Worm (Caenorhabditis elegans): ENCODE data around the gene F08B12.11.

DNA sequence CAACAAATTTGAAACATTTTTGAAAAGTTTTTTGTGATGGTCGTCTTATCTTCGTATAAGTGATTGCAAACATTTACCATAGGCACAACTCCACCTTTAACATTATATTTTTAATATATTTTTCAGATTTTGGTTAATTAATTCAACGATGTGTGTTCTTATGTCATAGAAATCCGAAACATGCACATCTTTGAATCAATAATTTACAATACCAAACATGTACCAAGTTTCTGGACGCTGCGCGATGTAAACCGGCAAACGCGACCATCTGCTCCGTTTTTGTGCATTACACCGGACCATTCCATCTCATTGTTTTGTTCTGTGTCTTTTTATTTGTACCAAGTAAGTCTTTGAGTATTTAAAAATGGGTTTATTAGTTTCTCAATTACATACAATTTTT, 27.3 kb upstream of the F08B12.11 start, which contains the start of gene pgp-4:
- TF ChIP-seq pag-3 (tag; optimal IDR thresholded peaks at IDR 0.05; ENCODE audit: borderline replicate concordance) (no peak), unc-3 (GFP tag; conservative IDR thresholded peaks at IDR 0.05) (no peak), unc-3 (tag; optimal IDR thresholded peaks at IDR 0.05) (no peak), ztf-16 (tag; optimal IDR thresholded peaks at IDR 0.05) (no peak), ets-4 (tag; optimal IDR thresholded peaks at IDR 0.05) (no peak), dve-1 (tag; optimal IDR thresholded peaks at IDR 0.05) (no peak), pha-4 (tag; optimal IDR thresholded peaks at IDR 0.05) (no peak), F13H6.1 (tag; optimal IDR thresholded peaks at IDR 0.05) (no peak), rnt-1 (tag; optimal IDR thresholded peaks at IDR 0.05) (no peak), eyg-1 (tag; optimal IDR thresholded peaks at IDR 0.05) (no peak)
